Worm (Caenorhabditis elegans) whole organism, young adult: ENCODE results near the gene pmp-1.

Experiments
- B0261.1 ChIP-seq: sonication (generic microtip); optimal IDR thresholded peaks from 2 replicates; lab custom pipeline; 2016; ENCODE audit warnings: mild to moderate bottlenecking, missing genetic modification characterization, moderate library complexity, missing compliant biosample characterization
- F10E7.11 ChIP-seq: sonication (generic microtip); optimal IDR thresholded peaks from 2 replicates; lab custom pipeline; 2017; ENCODE audit warnings: mild to moderate bottlenecking, missing genetic modification characterization, moderate library complexity, missing compliant biosample characterization
- F22D6.2 ChIP-seq: sonication (generic microtip); optimal IDR thresholded peaks from 2 replicates; lab custom pipeline; 2016; ENCODE audit warnings: mild to moderate bottlenecking, missing genetic modification characterization, missing compliant biosample characterization
- F33H1.4 ChIP-seq: fragments of 200-800 bp; sonication (Bioruptor generic); IDR thresholded peaks from 2 replicates; pipeline ENCODE4 v1.3.6; 2022; ENCODE audit warnings: missing genetic modification reagents, missing genetic modification characterization, missing compliant biosample characterization
- F39B2.1 ChIP-seq: fragments of 200-800 bp; sonication (Bioruptor generic); IDR thresholded peaks from 2 replicates; pipeline ENCODE4 v1.3.6; 2022; ENCODE audit warnings: missing genetic modification reagents, missing genetic modification characterization, missing compliant biosample characterization
- F52B5.7 ChIP-seq: sonication (generic microtip); optimal IDR thresholded peaks from 2 replicates; lab custom pipeline; 2016; ENCODE audit warnings: mild to moderate bottlenecking, missing genetic modification characterization, missing compliant biosample characterization
- T26A5.8 ChIP-seq: sonication (generic microtip); optimal IDR thresholded peaks from 2 replicates; lab custom pipeline; 2016; ENCODE audit warnings: missing genetic modification characterization, missing compliant biosample characterization
- Y79H2A.3 ChIP-seq: fragments of 200-800 bp; sonication (Bioruptor generic); conservative IDR thresholded peaks from 2 replicates; pipeline ENCODE4 v1.3.6; 2022; ENCODE audit warnings: missing genetic modification reagents, missing genetic modification characterization, missing compliant biosample characterization
- ZK185.1 ChIP-seq: sonication (generic microtip); optimal IDR thresholded peaks from 2 replicates; lab custom pipeline; 2016; ENCODE audit warnings: mild to moderate bottlenecking, missing genetic modification characterization, missing compliant biosample characterization; ENCODE audit not compliant: poor library complexity, severe bottlenecking
- akir-1 ChIP-seq: fragments of 200-800 bp; sonication (Bioruptor generic); optimal IDR thresholded peaks from 2 replicates; lab custom pipeline; 2018; ENCODE audit warnings: mild to moderate bottlenecking, missing genetic modification characterization, moderate library complexity, missing compliant biosample characterization
- bed-1 ChIP-seq: fragments of 200-800 bp; sonication (Bioruptor generic); IDR thresholded peaks from 2 replicates; pipeline ENCODE4 v1.3.6; 2022; ENCODE audit warnings: missing genetic modification reagents, missing genetic modification characterization, missing compliant biosample characterization
- bed-2 ChIP-seq: fragments of 200-800 bp; sonication (Bioruptor generic); IDR thresholded peaks from 2 replicates; pipeline ENCODE4 v1.3.6; 2022; ENCODE audit warnings: missing genetic modification reagents, missing genetic modification characterization, missing compliant biosample characterization
- ccch-3 ChIP-seq: fragments of 200-800 bp; sonication (Bioruptor generic); optimal IDR thresholded peaks from 2 replicates; lab custom pipeline; 2018; ENCODE audit warnings: mild to moderate bottlenecking, missing genetic modification characterization, missing compliant biosample characterization
- cebp-2 ChIP-seq: fragments of 200-800 bp; sonication (Bioruptor generic); IDR thresholded peaks from 2 replicates; pipeline ENCODE4 v1.3.6; 2022; ENCODE audit warnings: missing genetic modification characterization, missing compliant biosample characterization
- ceh-100 ChIP-seq: fragments of 200-800 bp; sonication (Bioruptor generic); IDR thresholded peaks from 2 replicates; pipeline ENCODE4 v1.3.6; 2022; ENCODE audit warnings: missing genetic modification reagents, missing genetic modification characterization, missing compliant biosample characterization
- ceh-27 ChIP-seq: fragments of 200-800 bp; sonication (Bioruptor generic); optimal IDR thresholded peaks from 2 replicates; lab custom pipeline; 2018; ENCODE audit warnings: mild to moderate bottlenecking, missing genetic modification characterization, moderate library complexity, missing compliant biosample characterization
- ceh-79 ChIP-seq: sonication (generic microtip); optimal IDR thresholded peaks from 2 replicates; lab custom pipeline; 2017; ENCODE audit warnings: mild to moderate bottlenecking, missing genetic modification characterization, missing compliant biosample characterization
- ceh-91 ChIP-seq: fragments of 200-800 bp; sonication (Bioruptor generic); IDR thresholded peaks from 2 replicates; pipeline ENCODE4 v1.3.6; 2022; ENCODE audit warnings: missing genetic modification reagents, missing genetic modification characterization, missing compliant biosample characterization
- dox-1 ChIP-seq: fragments of 200-800 bp; sonication (Bioruptor generic); IDR thresholded peaks from 2 replicates; pipeline ENCODE4 v1.3.6; 2022; ENCODE audit warnings: missing genetic modification reagents, missing genetic modification characterization, missing compliant biosample characterization
- dpl-1 ChIP-seq: fragments of 150-350 bp; optimal IDR thresholded peaks from 2 replicates; lab custom pipeline; 2014; ENCODE audit warnings: missing biosample characterization, missing genetic modification reagents, missing genetic modification characterization
- efl-1 ChIP-seq: fragments of 150-350 bp; optimal IDR thresholded peaks from 2 replicates; lab custom pipeline; 2014; ENCODE audit warnings: missing biosample characterization, missing genetic modification reagents, missing genetic modification characterization
- egl-18 ChIP-seq: fragments of 200-800 bp; sonication (Bioruptor generic); IDR thresholded peaks from 2 replicates; pipeline ENCODE4 v1.3.6; 2022; ENCODE audit warnings: missing genetic modification reagents, missing genetic modification characterization, missing compliant biosample characterization
- ekl-4 ChIP-seq: fragments of 200-800 bp; sonication (Bioruptor generic); IDR thresholded peaks from 2 replicates; pipeline ENCODE4 v1.3.6; 2022; ENCODE audit warnings: missing genetic modification reagents, missing genetic modification characterization, missing compliant biosample characterization
- fkh-3 ChIP-seq: sonication (generic microtip); optimal IDR thresholded peaks from 2 replicates; lab custom pipeline; 2016; ENCODE audit warnings: mild to moderate bottlenecking, missing genetic modification characterization, missing compliant biosample characterization
- him-1 ChIP-seq: sonication (generic microtip); optimal IDR thresholded peaks from 2 replicates; lab custom pipeline; 2016; ENCODE audit warnings: missing genotype, missing genetic modification reagents, missing genetic modification characterization, missing compliant biosample characterization
- hlh-12 ChIP-seq: sonication (generic microtip); optimal IDR thresholded peaks from 2 replicates; lab custom pipeline; 2016; ENCODE audit warnings: missing genetic modification characterization, missing compliant biosample characterization
- hmg-20 ChIP-seq: fragments of 200-800 bp; sonication (Bioruptor generic); IDR thresholded peaks from 2 replicates; pipeline ENCODE4 v1.3.6; 2022; ENCODE audit warnings: missing genetic modification reagents, missing genetic modification characterization, missing compliant biosample characterization
- hsf-1 ChIP-seq: fragments of 200-800 bp; sonication (Bioruptor generic); IDR thresholded peaks from 2 replicates; pipeline ENCODE4 v1.3.6; 2022; ENCODE audit warnings: missing genetic modification reagents, missing genetic modification characterization, missing compliant biosample characterization
- lag-1 ChIP-seq: fragments of 200-800 bp; sonication (Bioruptor generic); IDR thresholded peaks from 2 replicates; pipeline ENCODE4 v1.3.6; 2022; ENCODE audit warnings: missing genetic modification reagents, missing genetic modification characterization, missing compliant biosample characterization
- let-526 ChIP-seq: fragments of 200-800 bp; sonication (Bioruptor generic); IDR thresholded peaks from 2 replicates; pipeline ENCODE4 v1.3.6; 2022; ENCODE audit warnings: missing genetic modification reagents, missing genetic modification characterization, missing compliant biosample characterization
- lin-40 ChIP-seq: sonication (generic microtip); optimal IDR thresholded peaks from 2 replicates; lab custom pipeline; 2016; ENCODE audit warnings: missing genetic modification characterization, mild to moderate bottlenecking, missing compliant biosample characterization, missing genotype, missing genetic modification reagents
- lir-1 ChIP-seq: fragments of 200-800 bp; sonication (Bioruptor generic); conservative IDR thresholded peaks from 2 replicates; pipeline ENCODE4 v1.3.6; 2022; ENCODE audit warnings: missing genetic modification reagents, missing genetic modification characterization, missing compliant biosample characterization
- mcd-1 ChIP-seq: fragments of 200-800 bp; sonication (Bioruptor generic); IDR thresholded peaks from 2 replicates; pipeline ENCODE4 v1.3.6; 2022; ENCODE audit warnings: missing genetic modification reagents, missing genetic modification characterization, missing compliant biosample characterization
- mel-28 ChIP-seq: sonication (generic microtip); optimal IDR thresholded peaks from 2 replicates; lab custom pipeline; 2016; ENCODE audit warnings: borderline replicate concordance, mild to moderate bottlenecking, missing genetic modification characterization, missing compliant biosample characterization
- mxl-1 ChIP-seq: sonication (generic microtip); optimal IDR thresholded peaks from 2 replicates; lab custom pipeline; 2016; ENCODE audit warnings: missing genetic modification characterization, missing compliant biosample characterization
- nfyb-1 ChIP-seq: fragments of 200-800 bp; sonication (Bioruptor generic); IDR thresholded peaks from 2 replicates; pipeline ENCODE4 v1.3.6; 2022; ENCODE audit warnings: missing genetic modification reagents, missing genetic modification characterization, missing compliant biosample characterization
- nhr-120 ChIP-seq: fragments of 200-800 bp; sonication (Bioruptor generic); IDR thresholded peaks from 2 replicates; pipeline ENCODE4 v1.3.6; 2022; ENCODE audit warnings: missing genetic modification characterization, missing compliant biosample characterization
- nhr-179 ChIP-seq: sonication (generic microtip); optimal IDR thresholded peaks from 2 replicates; lab custom pipeline; 2016; ENCODE audit warnings: mild to moderate bottlenecking, missing genetic modification characterization, missing compliant biosample characterization
- nhr-27 ChIP-seq: fragments of 200-800 bp; sonication (Bioruptor generic); optimal IDR thresholded peaks from 2 replicates; lab custom pipeline; 2018; ENCODE audit warnings: mild to moderate bottlenecking, missing genetic modification characterization, moderate library complexity, missing compliant biosample characterization
- nhr-80 ChIP-seq: sonication (generic microtip); optimal IDR thresholded peaks from 2 replicates; lab custom pipeline; 2016; ENCODE audit warnings: missing genetic modification characterization, missing compliant biosample characterization
- nhr-90 ChIP-seq: sonication (generic microtip); optimal IDR thresholded peaks from 2 replicates; lab custom pipeline; 2016; ENCODE audit warnings: missing genotype, mild to moderate bottlenecking, missing genetic modification characterization, missing compliant biosample characterization
- pbrm-1 ChIP-seq: fragments of 200-800 bp; sonication (Bioruptor generic); IDR thresholded peaks from 2 replicates; pipeline ENCODE4 v1.3.6; 2022; ENCODE audit warnings: missing genetic modification reagents, missing genetic modification characterization, missing compliant biosample characterization
- rec-8 ChIP-seq, 2 experiments: sonication (generic microtip); optimal IDR thresholded peaks; 2 replicates each; lab custom pipeline; 2016; ENCODE audit warnings: mild to moderate bottlenecking in 2 of 2, missing genetic modification characterization in 2 of 2, missing genetic modification reagents in 2 of 2, missing genotype in 2 of 2, missing biosample characterization in 1 of 2, missing compliant biosample characterization in 1 of 2, moderate library complexity in 1 of 2
- snpc-4 ChIP-seq, 5 experiments: fragments of 150-350 bp in 1 of 5; sonication (generic microtip) in 4 of 5; optimal IDR thresholded peaks; 2 replicates each; lab custom pipeline; 2014 to 2018; ENCODE audit warnings: missing genetic modification characterization in 5 of 5, missing biosample characterization in 3 of 5, antibody characterized with exemption in 2 of 5, mild to moderate bottlenecking in 2 of 5, missing compliant biosample characterization in 2 of 5, missing genotype in 2 of 5, moderate library complexity in 2 of 5, missing genetic modification reagents in 1 of 5
- xnd-1 ChIP-seq: sonication (generic microtip); optimal IDR thresholded peaks from 2 replicates; lab custom pipeline; 2016; ENCODE audit warnings: missing genotype, missing genetic modification reagents, missing genetic modification characterization, missing compliant biosample characterization
- ztf-26 ChIP-seq: sonication (generic microtip); optimal IDR thresholded peaks from 2 replicates; lab custom pipeline; 2017; ENCODE audit warnings: missing genetic modification characterization, missing compliant biosample characterization

The pmp-1 gene

ce11 chrII:6915875-6916274 lies 32.3 kb upstream of the pmp-1 start, which contains the start of gene B0252.8:
B0252.8 (plus strand) TSS chrII:6916166.
- TF ChIP-seq mel-28 (no peak), bed-1 (GFP tag; lab: Robert Waterston, UW) (no peak), dox-1 (GFP tag; lab: Robert Waterston, UW) (no peak), lir-1 (GFP tag; lab: Robert Waterston, UW) (no peak), ztf-26 (tag; lab: Kevin White, UChicago) (no peak), him-1 (tag; lab: Kevin White, UChicago) (no peak), nhr-80 (tag; lab: Kevin White, UChicago) (no peak), ZK185.1 (no peak), efl-1 (GFP tag; lab: Kevin White, UChicago) (no peak), nhr-179 (no peak), bed-2 (no peak), egl-18 (GFP tag; lab: Robert Waterston, UW) (no peak), Y79H2A.3 (GFP tag; lab: Robert Waterston, UW) (no peak), ceh-79 (no peak), dpl-1 (no peak)
- TF ChIP-seq, all 124 proteins: peak for 0

DNA sequence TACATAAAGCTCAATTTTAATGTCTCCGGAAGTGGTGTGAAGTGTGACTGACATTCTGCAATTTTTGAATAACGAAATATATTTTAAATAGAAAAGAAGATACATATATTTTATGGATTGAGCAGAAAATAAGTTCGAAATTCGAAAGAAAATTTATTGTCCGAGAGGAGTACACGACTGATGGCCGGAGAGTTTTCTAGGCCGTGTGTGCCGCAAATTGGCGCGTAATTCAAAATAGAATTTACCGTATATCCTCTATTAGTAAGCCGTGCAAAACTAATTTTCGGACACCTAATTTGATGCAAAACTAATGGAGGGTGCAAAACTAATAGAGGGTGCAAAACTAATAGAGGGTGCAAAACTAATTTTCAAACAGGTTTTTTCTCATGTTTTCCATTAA lies 29.8 kb upstream of the pmp-1 start, which contains the start of gene cyn-10:
TSS of gene cyn-10 (minus strand) at position 57 of the 400 bp plus-strand sequence.
- TF ChIP-seq lin-40, result peak; percentile 53
- peak; percentile 20 for TF ChIP-seq akir-1 (GFP tag; lab: Kevin White, UChicago)
- TF ChIP-seq F33H1.4 (GFP tag; lab: Robert Waterston, UW), result peak; percentile 58
- TF ChIP-seq fkh-3, result no peak
- peak; percentile 68 for TF ChIP-seq dpl-1
- peak; percentile 85 for TF ChIP-seq ceh-27 (GFP tag; lab: Kevin White, UChicago)
- no peak for TF ChIP-seq nhr-120 (GFP tag; lab: Robert Waterston, UW)
- TF ChIP-seq hmg-20 (GFP tag; lab: Robert Waterston, UW), result peak; percentile 79; the same call in 1 of the 2 replicates
- TF ChIP-seq F10E7.11 (tag; lab: Kevin White, UChicago), result peak; percentile 56
- TF ChIP-seq mxl-1, result no peak
- peak; percentile 54 for TF ChIP-seq hsf-1 (GFP tag; lab: Robert Waterston, UW)
- TF ChIP-seq bed-1 (GFP tag; lab: Robert Waterston, UW), result 0 out of 2 replicates have a peak, but pooled peaks have one; percentile 36
- TF ChIP-seq F39B2.1 (GFP tag; lab: Robert Waterston, UW), result 0 out of 2 replicates have a peak, but pooled peaks have one; percentile 53
- TF ChIP-seq egl-18 (GFP tag; lab: Robert Waterston, UW), result 0 out of 2 replicates have a peak, but pooled peaks have one; percentile 54
- TF ChIP-seq nhr-90 (tag; lab: Kevin White, UChicago), result no peak
- peak; percentile 65 for TF ChIP-seq efl-1 (GFP tag; lab: Kevin White, UChicago)
- peak; percentile 72; the same call in 1 of the 2 replicates for TF ChIP-seq pbrm-1 (GFP tag; lab: Robert Waterston, UW)
- peak; percentile 78 for TF ChIP-seq ekl-4 (GFP tag; lab: Robert Waterston, UW)
- 0 out of 2 replicates have a peak, but pooled peaks have one; percentile 21 for TF ChIP-seq cebp-2 (GFP tag; lab: Robert Waterston, UW)
- peak; percentile 86; the same call in 1 of the 2 replicates for TF ChIP-seq let-526
- peak; percentile 74 for TF ChIP-seq ceh-100 (GFP tag; lab: Robert Waterston, UW)
- TF ChIP-seq F52B5.7 (tag; lab: Kevin White, UChicago), result no peak
- no peak for TF ChIP-seq B0261.1 (tag; lab: Kevin White, UChicago)
- TF ChIP-seq F22D6.2 (tag; lab: Kevin White, UChicago), result peak; percentile 71
- TF ChIP-seq lag-1, result 0 out of 2 replicates have a peak, but pooled peaks have one; percentile 51
- no peak for TF ChIP-seq T26A5.8
- TF ChIP-seq hlh-12 (tag; lab: Kevin White, UChicago), result no peak
- TF ChIP-seq nfyb-1, result peak; percentile 65; the same call in 1 of the 2 replicates
- TF ChIP-seq ceh-91 (GFP tag; lab: Robert Waterston, UW), result peak; percentile 51
- TF ChIP-seq snpc-4 (GFP tag; optimal IDR thresholded peaks at IDR 0.05; lab: Kevin White, UChicago), result no peak
- peak in 1 of 4 experiments; percentile 4 for TF ChIP-seq snpc-4 (tag; optimal IDR thresholded peaks at IDR 0.05; lab: Kevin White, UChicago)
- no peak; the same call in 1 of the 2 replicates for TF ChIP-seq dox-1 (GFP tag; lab: Robert Waterston, UW)
- TF ChIP-seq nhr-27 (tag; lab: Kevin White, UChicago), result no peak
- TF ChIP-seq xnd-1 (tag; lab: Kevin White, UChicago), result peak; percentile 39
- peak; percentile 69 for TF ChIP-seq ccch-3
- peak; percentile 28 to 61 for TF ChIP-seq rec-8 (tag; optimal IDR thresholded peaks at IDR 0.05; lab: Kevin White, UChicago)
- peak; percentile 82; the same call in 1 of the 2 replicates for TF ChIP-seq bed-2
- peak; percentile 84 for TF ChIP-seq mcd-1 (GFP tag; lab: Robert Waterston, UW)
